Worm (Caenorhabditis elegans): Measurements from ENCODE around the gene R144.13.

DNA sequence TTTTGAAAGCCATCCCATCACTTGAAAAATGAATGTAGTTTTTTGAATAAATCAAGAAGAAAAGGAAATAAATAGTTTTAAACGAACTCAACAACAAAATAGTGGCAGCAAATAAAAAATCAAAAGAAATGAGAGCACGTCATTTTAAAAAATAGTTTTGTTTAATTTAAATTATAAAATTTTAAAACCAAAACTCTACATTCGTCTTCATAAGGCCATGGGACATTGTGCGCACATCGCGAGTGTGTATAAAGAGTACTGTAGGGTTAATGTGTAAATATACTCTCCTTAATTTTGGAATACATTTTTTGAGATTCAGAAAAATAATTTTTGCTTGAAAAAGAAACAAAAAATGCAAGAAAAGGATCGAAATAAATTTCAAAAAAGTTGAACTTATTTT is 28.9 kb downstream of the R144.13 start, which contains the start of gene C45G9.15:
- TF ChIP-seq ceh-24 (tag; optimal IDR thresholded peaks at IDR 0.05) = no peak
- TF ChIP-seq ceh-48 (tag; optimal IDR thresholded peaks at IDR 0.05) = no peak
- no peak for TF ChIP-seq dmd-4 (tag; optimal IDR thresholded peaks at IDR 0.05; ENCODE audit: borderline replicate concordance)
- no peak for TF ChIP-seq Y22D7AL.16 (tag; optimal IDR thresholded peaks at IDR 0.05)
- no peak for TF ChIP-seq tbx-7 (tag; optimal IDR thresholded peaks at IDR 0.05)
- TF ChIP-seq ceh-6 (GFP tag; optimal IDR thresholded peaks at IDR 0.05) = no peak
- no peak for TF ChIP-seq sox-4 (tag; optimal IDR thresholded peaks at IDR 0.05)
- TF ChIP-seq che-1 (tag; optimal IDR thresholded peaks at IDR 0.05) = no peak
- no peak for TF ChIP-seq nhr-11 (tag; optimal IDR thresholded peaks at IDR 0.05)
- TF ChIP-seq unc-3 (GFP tag; conservative IDR thresholded peaks at IDR 0.05) = no peak
- TF ChIP-seq unc-3 (tag; optimal IDR thresholded peaks at IDR 0.05) = no peak
